Worm (Caenorhabditis elegans): ENCODE results near the gene subs-4.

ce11 chrIII:11333032-11333732 lies 48.8 kb upstream of the subs-4 start, which contains the start of gene T28D6.5:
- TF ChIP-seq ztf-29 (GFP tag; IDR thresholded peaks at IDR 0.05): no peak
- no peak for TF ChIP-seq T22C8.4 (GFP tag; IDR thresholded peaks at IDR 0.05)

All from whole organism, midembryonic.